Fruit fly (Drosophila melanogaster): ENCODE results near the gene eIF3f1.
A peak's percentile ranks its signal among the peaks of the same experiment; 100 is the strongest.

eIF3f1 gene

dm6 chr3R:4664947-4665346 is 49.0 kb downstream of the eIF3f1 start (continued):
- TF ChIP-seq jing (GFP tag; optimal IDR thresholded peaks at IDR 0.05) (no peak), HmgD (GFP tag; optimal IDR thresholded peaks at IDR 0.05) (peak; percentile 26), gro (GFP tag; optimal IDR thresholded peaks at IDR 0.05) (peak; percentile 66), chn (GFP tag; optimal IDR thresholded peaks at IDR 0.05) (no peak), CG11085 (GFP tag; IDR thresholded peaks at IDR 0.05) (peak; percentile 66; the same call in 1 of the 2 replicates), CG10543 (GFP tag; optimal IDR thresholded peaks at IDR 0.05) (peak; percentile 71), CG10366 (GFP tag; IDR thresholded peaks at IDR 0.05) (no peak), CG14667 (GFP tag; IDR thresholded peaks at IDR 0.05) (no peak), Max (GFP tag; optimal IDR thresholded peaks at IDR 0.05) (peak; percentile 89), CG12942 (GFP tag; optimal IDR thresholded peaks at IDR 0.05) (no peak), GATAe (GFP tag; conservative IDR thresholded peaks at IDR 0.05) (no peak), wor (GFP tag; IDR thresholded peaks at IDR 0.05) (no peak), hkb (optimal IDR thresholded peaks at IDR 0.05) (no peak), hkb (GFP tag; IDR thresholded peaks at IDR 0.05) (peak; percentile 90), CG12219 (GFP tag; optimal IDR thresholded peaks at IDR 0.05) (no peak), CG11247 (GFP tag; IDR thresholded peaks at IDR 0.05) (peak; percentile 56), CG4854 (GFP tag; optimal IDR thresholded peaks at IDR 0.05) (peak; percentile 91), Drgx (GFP tag; IDR thresholded peaks at IDR 0.05) (peak; percentile 79), phol (tag; optimal IDR thresholded peaks at IDR 0.05) (peak; percentile 42), shn (GFP tag; optimal IDR thresholded peaks at IDR 0.05) (no peak), salm (tag; optimal IDR thresholded peaks at IDR 0.05) (peak; percentile 85), usp (GFP tag; optimal IDR thresholded peaks at IDR 0.05) (no peak), Hr39 (optimal IDR thresholded peaks at IDR 0.05) (no peak), caup (GFP tag; optimal IDR thresholded peaks at IDR 0.05; ENCODE audit: severe bottlenecking) (peak; percentile 80), pfk (GFP tag; optimal IDR thresholded peaks at IDR 0.05) (peak; percentile 60), sd (tag; optimal IDR thresholded peaks at IDR 0.05) (no peak), ro (GFP tag; IDR thresholded peaks at IDR 0.05) (no peak), E2f1 (GFP tag; IDR thresholded peaks at IDR 0.05) (peak; percentile 67; the same call in 1 of the 2 replicates), Fer2 (tag; optimal IDR thresholded peaks at IDR 0.05) (peak; percentile 83), CG1792 (GFP tag; optimal IDR thresholded peaks at IDR 0.05) (peak; percentile 94), CG4424 (GFP tag; optimal IDR thresholded peaks at IDR 0.05) (peak; percentile 82), seq (GFP tag; IDR thresholded peaks at IDR 0.05) (peak; percentile 59; the same call in 1 of the 2 replicates), Blimp-1 (GFP tag; optimal IDR thresholded peaks at IDR 0.05) (peak; percentile 93), da (GFP tag; optimal IDR thresholded peaks at IDR 0.05) (no peak), CG3726 (GFP tag; IDR thresholded peaks at IDR 0.05) (no peak; the same call in 2 of the 3 replicates), ato (GFP tag; IDR thresholded peaks at IDR 0.05; ENCODE audit: partially characterized antibody) (no peak), E2f2 (GFP tag; IDR thresholded peaks at IDR 0.05) (no peak), CG4617 (GFP tag; optimal IDR thresholded peaks at IDR 0.05; ENCODE audit: borderline replicate concordance) (no peak), CG43689 (GFP tag; IDR thresholded peaks at IDR 0.05) (no peak), bab2 (GFP tag; optimal IDR thresholded peaks at IDR 0.05) (no peak), CG17912 (GFP tag; optimal IDR thresholded peaks at IDR 0.05) (no peak), CG3407 (GFP tag; optimal IDR thresholded peaks at IDR 0.05) (peak; percentile 94), dpn (GFP tag; optimal IDR thresholded peaks at IDR 0.05) (peak in 1 of 2 experiments; percentile 71), sens-2 (GFP tag; IDR thresholded peaks at IDR 0.05) (no peak), yki (optimal IDR thresholded peaks at IDR 0.05) (no peak), CG7786 (GFP tag; optimal IDR thresholded peaks at IDR 0.05) (no peak), CG15011 (GFP tag; optimal IDR thresholded peaks at IDR 0.05) (peak; percentile 83), zfh2 (GFP tag; optimal IDR thresholded peaks at IDR 0.05) (no peak), repo (GFP tag; optimal IDR thresholded peaks at IDR 0.05) (peak; percentile 69), CG31441 (GFP tag; IDR thresholded peaks at IDR 0.05) (peak; percentile 93), CG13296 (GFP tag; optimal IDR thresholded peaks at IDR 0.05) (peak; percentile 79), Xbp1 (GFP tag; optimal IDR thresholded peaks at IDR 0.05) (no peak)

Data from whole organism, embryonic.